Worm (Caenorhabditis elegans) whole organism, L3 larva: ENCODE results near the gene mrps-7.

Experiments used
- aly-2 ChIP-seq: fragments of 150-350 bp; optimal IDR thresholded peaks from 2 replicates; lab custom pipeline; 2014; ENCODE audit warnings: missing biosample characterization, missing genetic modification characterization
- ama-1 ChIP-seq: fragments of 150-350 bp; optimal IDR thresholded peaks from 2 replicates; lab custom pipeline; 2018
- fos-1 ChIP-seq: fragments of 150-350 bp; optimal IDR thresholded peaks from 2 replicates; lab custom pipeline; 2014; ENCODE audit warnings: missing biosample characterization, missing genetic modification characterization
- nhr-28 ChIP-seq: fragments of 150-350 bp; optimal IDR thresholded peaks from 2 replicates; lab custom pipeline; 2014; ENCODE audit warnings: missing biosample characterization, missing genetic modification characterization
- nhr-76 ChIP-seq: fragments of 150-350 bp; sonication (generic microtip); optimal IDR thresholded peaks from 5 replicates; lab custom pipeline; 2014; ENCODE audit warnings: missing biosample characterization, missing genetic modification characterization
- pqm-1 ChIP-seq: fragments of 150-350 bp; optimal IDR thresholded peaks from 2 replicates; lab custom pipeline; 2017; ENCODE audit warnings: missing biosample characterization, missing genetic modification characterization, inconsistent platforms
- unc-62 ChIP-seq: fragments of 150-350 bp; sonication (generic microtip); optimal IDR thresholded peaks from 4 replicates; lab custom pipeline; 2014; ENCODE audit warnings: missing biosample characterization, missing genetic modification reagents, missing genetic modification characterization

DNA sequence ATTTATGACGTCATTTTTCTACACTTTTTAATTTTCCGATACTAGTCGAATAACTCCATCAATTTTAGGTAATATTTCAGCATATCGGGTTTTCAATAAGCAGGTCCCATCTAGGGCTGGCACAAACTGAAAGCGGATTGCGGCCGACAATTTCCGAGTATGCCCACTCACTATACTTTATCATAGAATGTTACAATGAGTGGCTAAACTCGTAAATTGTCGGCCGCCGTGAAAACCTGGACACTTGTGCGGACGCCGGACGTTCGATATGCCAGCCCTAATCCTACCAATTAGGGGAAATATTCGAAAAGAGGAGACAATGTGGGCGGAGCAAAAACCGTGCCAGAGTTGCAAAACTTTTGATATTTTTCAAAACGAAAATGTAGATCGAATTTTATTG lies 7.9 kb downstream of the mrps-7 start:
- TF ChIP-seq pqm-1 (tag; lab: Kevin White, UChicago) (no peak), unc-62 (no peak), fos-1 (tag; lab: Kevin White, UChicago) (no peak), aly-2 (tag; lab: Kevin White, UChicago) (no peak), nhr-28 (no peak), ama-1 (lab: Kevin White, UChicago) (no peak), nhr-76 (tag; lab: Kevin White, UChicago) (no peak)
